Worm (Caenorhabditis elegans): Measurements from ENCODE around the gene F15E6.9.

DNA sequence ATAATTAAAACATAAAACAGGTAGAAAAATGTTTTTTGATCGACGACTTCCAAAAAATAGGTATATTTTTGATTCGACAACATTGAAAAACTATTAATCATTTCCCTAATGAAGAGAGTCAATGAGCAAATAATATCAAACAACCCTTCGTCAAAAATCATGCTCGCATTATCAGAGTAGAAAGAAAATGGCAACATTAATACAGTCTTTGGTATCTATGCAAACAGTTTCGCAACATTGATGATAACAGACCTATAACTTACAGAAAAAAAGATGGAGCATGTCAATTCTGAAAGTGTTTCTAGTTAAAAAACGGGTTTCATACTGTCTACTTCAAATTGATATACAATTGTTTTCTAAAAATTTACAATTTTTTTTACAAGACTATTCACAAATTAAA, 13.9 kb downstream of the F15E6.9 start:
- TF ChIP-seq unc-62 (GFP tag; optimal IDR thresholded peaks at IDR 0.05), result no peak
- TF ChIP-seq nhr-237 (tag; optimal IDR thresholded peaks at IDR 0.05), result no peak
- TF ChIP-seq zip-8 (tag; optimal IDR thresholded peaks at IDR 0.05), result no peak
- TF ChIP-seq nhr-12 (tag; optimal IDR thresholded peaks at IDR 0.05), result no peak

All from whole organism, mixed stage, embryonic.